Worm (Caenorhabditis elegans) whole organism, L1 larva: ENCODE data around the gene srw-14.
A peak's percentile ranks its signal among the peaks of the same experiment; 100 is the strongest.

ENCODE experiments used
- C16A3.4 ChIP-seq: fragments of 150-350 bp; optimal IDR thresholded peaks from 2 replicates; lab custom pipeline; 2014; ENCODE audit warnings: missing biosample characterization, missing genetic modification characterization
- aha-1 ChIP-seq: fragments of 150-350 bp; optimal IDR thresholded peaks from 2 replicates; lab custom pipeline; 2014; ENCODE audit warnings: missing biosample characterization, missing genetic modification characterization
- aly-2 ChIP-seq: fragments of 150-350 bp; optimal IDR thresholded peaks from 2 replicates; lab custom pipeline; 2014; ENCODE audit warnings: missing biosample characterization, missing genetic modification characterization
- ceh-8 ChIP-seq: fragments of 200-800 bp; sonication (Bioruptor generic); optimal IDR thresholded peaks from 2 replicates; lab custom pipeline; 2018; ENCODE audit warnings: mild to moderate bottlenecking, missing genetic modification characterization, moderate library complexity, missing compliant biosample characterization
- ceh-82 ChIP-seq, 3 experiments: fragments of 150-350 bp in 1 of 3; sonication (generic microtip) in 2 of 3; optimal IDR thresholded peaks; 2 replicates each; lab custom pipeline; 2014 to 2017; ENCODE audit warnings: missing biosample characterization in 3 of 3, missing genetic modification characterization in 3 of 3
- ceh-90 ChIP-seq: sonication (generic microtip); optimal IDR thresholded peaks from 2 replicates; lab custom pipeline; 2016; ENCODE audit warnings: missing genetic modification characterization, missing compliant biosample characterization
- ces-1 ChIP-seq: fragments of 150-350 bp; optimal IDR thresholded peaks from 2 replicates; lab custom pipeline; 2014; ENCODE audit warnings: missing biosample characterization, missing genetic modification reagents, missing genetic modification characterization
- efl-3 ChIP-seq: fragments of 200-800 bp; sonication (Bioruptor generic); optimal IDR thresholded peaks from 2 replicates; lab custom pipeline; 2018; ENCODE audit warnings: mild to moderate bottlenecking, missing genetic modification characterization, missing compliant biosample characterization
- egl-13 ChIP-seq: sonication (generic microtip); optimal IDR thresholded peaks from 2 replicates; lab custom pipeline; 2016; ENCODE audit warnings: missing genotype, missing genetic modification reagents, missing genetic modification characterization, missing compliant biosample characterization
- egl-27 ChIP-seq, 2 experiments: fragments of 150-350 bp in 1 of 2; sonication (generic microtip); optimal IDR thresholded peaks; 3 replicates each; lab custom pipeline; 2017 to 2018; ENCODE audit warnings: missing biosample characterization in 2 of 2, missing genetic modification characterization in 2 of 2, missing genetic modification reagents in 2 of 2
- elt-2 ChIP-seq: sonication (generic microtip); optimal IDR thresholded peaks from 2 replicates; lab custom pipeline; 2016; ENCODE audit warnings: missing genetic modification characterization, mild to moderate bottlenecking, inconsistent platforms, missing compliant biosample characterization, missing genetic modification reagents
- ets-5 ChIP-seq: fragments of 200-800 bp; sonication (Bioruptor generic); IDR thresholded peaks from 2 replicates; pipeline ENCODE4 v1.3.6; 2022; ENCODE audit warnings: missing genetic modification characterization, missing compliant biosample characterization
- grh-1 ChIP-seq: fragments of 200-800 bp; sonication (Bioruptor generic); IDR thresholded peaks from 2 replicates; pipeline ENCODE4 v1.3.6; 2022; ENCODE audit warnings: missing genetic modification reagents, missing genetic modification characterization, missing compliant biosample characterization
- hlh-17 ChIP-seq: fragments of 200-800 bp; sonication (Bioruptor generic); optimal IDR thresholded peaks from 2 replicates; lab custom pipeline; 2018; ENCODE audit warnings: missing genetic modification characterization, mild to moderate bottlenecking, missing compliant biosample characterization, moderate library complexity, borderline replicate concordance
- irx-1 ChIP-seq: sonication (generic microtip); optimal IDR thresholded peaks from 2 replicates; lab custom pipeline; 2016; ENCODE audit warnings: missing genetic modification characterization, missing compliant biosample characterization
- isw-1 ChIP-seq: fragments of 200-800 bp; sonication (Bioruptor generic); IDR thresholded peaks from 2 replicates; pipeline ENCODE4 v1.3.6; 2022; ENCODE audit warnings: missing genetic modification characterization, missing compliant biosample characterization
- jun-1 ChIP-seq: fragments of 150-350 bp; optimal IDR thresholded peaks from 2 replicates; lab custom pipeline; 2014; ENCODE audit warnings: missing biosample characterization, missing genetic modification reagents, missing genetic modification characterization
- lin-13 ChIP-seq: fragments of 150-350 bp; optimal IDR thresholded peaks from 2 replicates; lab custom pipeline; 2014; ENCODE audit warnings: missing biosample characterization, missing genetic modification reagents, missing genetic modification characterization
- lin-14 ChIP-seq: fragments of 200-800 bp; sonication (Bioruptor generic); optimal IDR thresholded peaks from 2 replicates; lab custom pipeline; 2018; ENCODE audit warnings: mild to moderate bottlenecking, missing genetic modification characterization, moderate library complexity, missing compliant biosample characterization
- lin-15B ChIP-seq: fragments of 150-350 bp; sonication (generic microtip); optimal IDR thresholded peaks from 3 replicates; lab custom pipeline; 2014; ENCODE audit warnings: missing biosample characterization, missing genetic modification characterization
- mab-9 ChIP-seq: fragments of 200-800 bp; sonication (Bioruptor generic); IDR thresholded peaks from 2 replicates; pipeline ENCODE4 v1.3.6; 2022; ENCODE audit warnings: missing genetic modification reagents, missing genetic modification characterization, missing compliant biosample characterization
- mef-2 ChIP-seq: fragments of 150-350 bp; optimal IDR thresholded peaks from 2 replicates; lab custom pipeline; 2014; ENCODE audit warnings: missing biosample characterization, missing genetic modification characterization
- mep-1 ChIP-seq: fragments of 150-350 bp; optimal IDR thresholded peaks from 2 replicates; lab custom pipeline; 2014; ENCODE audit warnings: missing biosample characterization, missing genetic modification characterization
- nhr-19 ChIP-seq: fragments of 200-800 bp; sonication (Bioruptor generic); conservative IDR thresholded peaks from 2 replicates; pipeline ENCODE4 v1.3.6; 2022; ENCODE audit warnings: missing genetic modification characterization, missing compliant biosample characterization
- nhr-237 ChIP-seq: fragments of 150-350 bp; optimal IDR thresholded peaks from 2 replicates; lab custom pipeline; 2014; ENCODE audit warnings: missing biosample characterization, missing genetic modification characterization
- nhr-28 ChIP-seq: fragments of 150-350 bp; optimal IDR thresholded peaks from 2 replicates; lab custom pipeline; 2014; ENCODE audit warnings: missing biosample characterization, missing genetic modification characterization
- nhr-71 ChIP-seq: sonication (generic microtip); optimal IDR thresholded peaks from 2 replicates; lab custom pipeline; 2016; ENCODE audit warnings: mild to moderate bottlenecking, missing genetic modification characterization, moderate library complexity, missing compliant biosample characterization
- nhr-76 ChIP-seq: sonication (generic microtip); optimal IDR thresholded peaks from 2 replicates; lab custom pipeline; 2017; ENCODE audit warnings: missing biosample characterization, missing genetic modification characterization
- nhr-77 ChIP-seq: fragments of 150-350 bp; optimal IDR thresholded peaks from 2 replicates; lab custom pipeline; 2014; ENCODE audit warnings: missing biosample characterization, missing genetic modification characterization
- nhr-84 ChIP-seq: sonication (generic microtip); optimal IDR thresholded peaks from 2 replicates; lab custom pipeline; 2017; ENCODE audit warnings: missing biosample characterization, missing genetic modification characterization
- nhr-85 ChIP-seq: sonication (generic microtip); peaks from one replicate; lab custom pipeline; 2016; ENCODE audit warnings: missing genetic modification characterization, inconsistent platforms, missing compliant biosample characterization
- pag-3 ChIP-seq: sonication (generic microtip); optimal IDR thresholded peaks from 2 replicates; lab custom pipeline; 2017; ENCODE audit warnings: missing genetic modification characterization, mild to moderate bottlenecking, missing compliant biosample characterization, antibody characterized with exemption, borderline replicate concordance; ENCODE audit not compliant: insufficient read depth
- snpc-4 ChIP-seq: fragments of 150-350 bp; optimal IDR thresholded peaks from 2 replicates; lab custom pipeline; 2014; ENCODE audit warnings: missing biosample characterization, missing genetic modification characterization
- snu-23 ChIP-seq: sonication (generic microtip); optimal IDR thresholded peaks from 2 replicates; lab custom pipeline; 2016; ENCODE audit warnings: missing genetic modification characterization, missing compliant biosample characterization
- sox-4 ChIP-seq: sonication (generic microtip); optimal IDR thresholded peaks from 2 replicates; lab custom pipeline; 2016; ENCODE audit warnings: missing genetic modification characterization, missing compliant biosample characterization
- sptf-1 ChIP-seq: fragments of 150-350 bp; optimal IDR thresholded peaks from 2 replicates; lab custom pipeline; 2014; ENCODE audit warnings: missing biosample characterization, missing genetic modification characterization
- swsn-7 ChIP-seq: sonication (generic microtip); optimal IDR thresholded peaks from 2 replicates; lab custom pipeline; 2016; ENCODE audit warnings: missing genetic modification characterization, missing compliant biosample characterization
- tbx-2 ChIP-seq: sonication (generic microtip); optimal IDR thresholded peaks from 2 replicates; lab custom pipeline; 2016; ENCODE audit warnings: missing genetic modification characterization, missing compliant biosample characterization
- tlp-1 ChIP-seq: fragments of 150-350 bp; optimal IDR thresholded peaks from 2 replicates; lab custom pipeline; 2014; ENCODE audit warnings: missing biosample characterization, missing genetic modification characterization
- unc-30 ChIP-seq: sonication (generic microtip); optimal IDR thresholded peaks from 2 replicates; lab custom pipeline; 2017; ENCODE audit warnings: missing biosample characterization, missing genetic modification characterization
- unc-98 ChIP-seq: fragments of 200-800 bp; sonication (Bioruptor generic); IDR thresholded peaks from 2 replicates; pipeline ENCODE4 v1.3.6; 2022; ENCODE audit warnings: missing genetic modification characterization, missing compliant biosample characterization
- xbp-1 ChIP-seq: sonication (generic microtip); optimal IDR thresholded peaks from 2 replicates; lab custom pipeline; 2016; ENCODE audit warnings: missing genetic modification characterization, missing compliant biosample characterization
- zip-4 ChIP-seq: fragments of 200-800 bp; sonication (Bioruptor generic); optimal IDR thresholded peaks from 2 replicates; lab custom pipeline; 2018; ENCODE audit warnings: mild to moderate bottlenecking, missing genetic modification characterization, moderate library complexity, missing compliant biosample characterization

Gene srw-14

ce11 chrV:15187083-15188057 is 38.4 kb upstream of the srw-14 start, which contains the start of the genes cyn-7 and bath-36 (continued):
- TF ChIP-seq aly-2 (no peak), nhr-77 (tag; lab: Kevin White, UChicago) (no peak), ets-5 (no peak), mep-1 (peak; percentile 85), ceh-8 (GFP tag; lab: Kevin White, UChicago) (no peak), snpc-4 (tag; lab: Kevin White, UChicago) (peak; percentile 40), nhr-237 (tag; lab: Kevin White, UChicago) (no peak), nhr-19 (GFP tag; lab: Robert Waterston, UW) (peak; percentile 87), nhr-71 (tag; lab: Kevin White, UChicago) (peak; percentile 92), ceh-82 (tag; optimal IDR thresholded peaks at IDR 0.05; lab: Kevin White, UChicago) (peak; percentile 58 to 76 (median 71)), lin-15B (tag; lab: Kevin White, UChicago) (peak; percentile 58), mef-2 (peak; percentile 1), isw-1 (peak; percentile 67), efl-3 (GFP tag; lab: Kevin White, UChicago) (no peak), hlh-17 (GFP tag; lab: Kevin White, UChicago) (no peak), elt-2 (tag; lab: Kevin White, UChicago) (peak; percentile 74), grh-1 (GFP tag; lab: Robert Waterston, UW) (peak; percentile 69), irx-1 (tag; lab: Kevin White, UChicago) (peak; percentile 69), nhr-84 (tag; lab: Kevin White, UChicago) (no peak), egl-27 (tag; optimal IDR thresholded peaks at IDR 0.05; lab: Kevin White, UChicago) (no peak), mab-9 (GFP tag; lab: Robert Waterston, UW) (no peak), ces-1 (GFP tag; lab: Kevin White, UChicago) (no peak), sptf-1 (tag; lab: Kevin White, UChicago) (no peak), zip-4 (GFP tag; lab: Kevin White, UChicago) (peak; percentile 42), unc-98 (GFP tag; lab: Robert Waterston, UW) (no peak), nhr-85 (tag; lab: Kevin White, UChicago) (peak; percentile 93), lin-13 (GFP tag; lab: Kevin White, UChicago) (peak; percentile 7), egl-13 (tag; lab: Kevin White, UChicago) (peak; percentile 75), C16A3.4 (tag; lab: Kevin White, UChicago) (peak; percentile 37), tlp-1 (tag; lab: Kevin White, UChicago) (no peak), xbp-1 (tag; lab: Kevin White, UChicago) (peak; percentile 86), tbx-2 (tag; lab: Kevin White, UChicago) (peak; percentile 83), nhr-76 (tag; lab: Kevin White, UChicago) (no peak), aha-1 (tag; lab: Kevin White, UChicago) (no peak), jun-1 (tag; lab: Kevin White, UChicago) (peak; percentile 75), nhr-28 (tag; lab: Kevin White, UChicago) (no peak), ceh-90 (no peak), lin-14 (peak; percentile 93), swsn-7 (tag; lab: Kevin White, UChicago) (peak; percentile 90), unc-30 (tag; lab: Kevin White, UChicago) (no peak), sox-4 (tag; lab: Kevin White, UChicago) (peak; percentile 30), snu-23 (GFP tag; lab: Kevin White, UChicago) (peak; percentile 94), pag-3 (tag; lab: Kevin White, UChicago) (peak; percentile 18)
